Fruit fly (Drosophila melanogaster): Measurements from ENCODE around the gene Top1.

Top1 gene

dm6 chrX:15320522-15320921 lies 1.2 kb downstream of the Top1 start (continued):
- TF ChIP-seq acj6 (GFP tag; optimal IDR thresholded peaks at IDR 0.05) = peak; percentile 4
- TF ChIP-seq CG8632 (GFP tag; optimal IDR thresholded peaks at IDR 0.05) = peak; percentile 47
- no peak for TF ChIP-seq CG8319 (GFP tag; optimal IDR thresholded peaks at IDR 0.05)
- peak; percentile 9 for TF ChIP-seq CG3919 (GFP tag; optimal IDR thresholded peaks at IDR 0.05)
- TF ChIP-seq CG6808 (GFP tag; optimal IDR thresholded peaks at IDR 0.05) = peak; percentile 76
- TF ChIP-seq CG10669 (GFP tag; optimal IDR thresholded peaks at IDR 0.05) = peak; percentile 24
- TF ChIP-seq pdm3 (GFP tag; optimal IDR thresholded peaks at IDR 0.05) = peak; percentile 39
- no peak for TF ChIP-seq Blimp-1 (GFP tag; optimal IDR thresholded peaks at IDR 0.05)
- TF ChIP-seq CG7368 (GFP tag; optimal IDR thresholded peaks at IDR 0.05) = no peak
- peak; percentile 43 for TF ChIP-seq net (GFP tag; optimal IDR thresholded peaks at IDR 0.05)
- peak; percentile 13 for TF ChIP-seq Met (GFP tag; optimal IDR thresholded peaks at IDR 0.05)
- TF ChIP-seq CG11294 (GFP tag; IDR thresholded peaks at IDR 0.05) = no peak
- TF ChIP-seq Sox14 (GFP tag; optimal IDR thresholded peaks at IDR 0.05) = no peak
- peak; percentile 53 for TF ChIP-seq CG11762 (GFP tag; optimal IDR thresholded peaks at IDR 0.05; ENCODE audit: insufficient read depth)
- peak; percentile 66; the same call in 2 of the 3 replicates for TF ChIP-seq CG6163 (GFP tag; IDR thresholded peaks at IDR 0.05)
- TF ChIP-seq vri (GFP tag; optimal IDR thresholded peaks at IDR 0.05) = peak; percentile 70
- TF ChIP-seq Eip93F (GFP tag; optimal IDR thresholded peaks at IDR 0.05) = peak; percentile 34
- peak; percentile 48 for TF ChIP-seq CG34406 (GFP tag; optimal IDR thresholded peaks at IDR 0.05)

dm6 chrX:15320973-15321372 lies 1.7 kb downstream of the Top1 start:
- TF ChIP-seq net (GFP tag; optimal IDR thresholded peaks at IDR 0.05) (no peak), CG4318 (GFP tag; optimal IDR thresholded peaks at IDR 0.05) (no peak), CG11902 (GFP tag; optimal IDR thresholded peaks at IDR 0.05) (no peak), fkh (GFP tag; optimal IDR thresholded peaks at IDR 0.05) (no peak), CG6163 (GFP tag; IDR thresholded peaks at IDR 0.05) (no peak), Sox14 (GFP tag; optimal IDR thresholded peaks at IDR 0.05) (no peak), lz (GFP tag; optimal IDR thresholded peaks at IDR 0.05) (no peak), achi (GFP tag; optimal IDR thresholded peaks at IDR 0.05) (no peak), CG6808 (GFP tag; optimal IDR thresholded peaks at IDR 0.05) (no peak), Blimp-1 (GFP tag; optimal IDR thresholded peaks at IDR 0.05) (no peak), CG6854 (GFP tag; optimal IDR thresholded peaks at IDR 0.05) (no peak), Smox (GFP tag; optimal IDR thresholded peaks at IDR 0.05) (no peak), pdm3 (GFP tag; optimal IDR thresholded peaks at IDR 0.05) (no peak), Eip93F (GFP tag; optimal IDR thresholded peaks at IDR 0.05) (no peak), spab (GFP tag; optimal IDR thresholded peaks at IDR 0.05) (no peak)

dm6 chrX:15323302-15323880 lies 4.1 kb downstream of the Top1 start:
- peak; percentile 82 for TF ChIP-seq topi (GFP tag; optimal IDR thresholded peaks at IDR 0.05)
- TF ChIP-seq CG32006 (GFP tag; optimal IDR thresholded peaks at IDR 0.05) = peak; percentile 76
- peak; percentile 87 for TF ChIP-seq cyc (GFP tag; optimal IDR thresholded peaks at IDR 0.05)
- peak; percentile 92 for TF ChIP-seq vri (GFP tag; optimal IDR thresholded peaks at IDR 0.05)
- TF ChIP-seq Eip78C (GFP tag) = peak; percentile 84
- peak; percentile 65 for TF ChIP-seq CG8319 (GFP tag; optimal IDR thresholded peaks at IDR 0.05)
- peak; percentile 69 for TF ChIP-seq Gug (GFP tag; IDR thresholded peaks at IDR 0.05)
- TF ChIP-seq CG34406 (GFP tag; optimal IDR thresholded peaks at IDR 0.05) = peak; percentile 62
- peak; percentile 75 for TF ChIP-seq OdsH (GFP tag; optimal IDR thresholded peaks at IDR 0.05)
- peak; percentile 48 to 57 for TF ChIP-seq salr (GFP tag; optimal IDR thresholded peaks at IDR 0.05)
- peak; percentile 75 for TF ChIP-seq Hr4 (GFP tag; optimal IDR thresholded peaks at IDR 0.05)
- peak; percentile 35 for TF ChIP-seq dsx (GFP tag; optimal IDR thresholded peaks at IDR 0.05; ENCODE audit: poor library complexity, severe bottlenecking)
- TF ChIP-seq CG10669 (GFP tag; optimal IDR thresholded peaks at IDR 0.05) = peak; percentile 65
- TF ChIP-seq Sox102F (GFP tag; optimal IDR thresholded peaks at IDR 0.05) = peak; percentile 71
- peak; percentile 7 for TF ChIP-seq CG9139 (GFP tag; optimal IDR thresholded peaks at IDR 0.05)
- TF ChIP-seq Eip75B (GFP tag; optimal IDR thresholded peaks at IDR 0.05) = peak; percentile 93
- TF ChIP-seq spab (GFP tag; optimal IDR thresholded peaks at IDR 0.05) = peak; percentile 54
- TF ChIP-seq CG4318 (GFP tag; optimal IDR thresholded peaks at IDR 0.05) = no peak
- peak; percentile 78 for TF ChIP-seq CG15336 (GFP tag; IDR thresholded peaks at IDR 0.05)
- TF ChIP-seq acj6 (GFP tag; optimal IDR thresholded peaks at IDR 0.05) = no peak
- peak; percentile 27 for TF ChIP-seq CG6276 (GFP tag; optimal IDR thresholded peaks at IDR 0.05)
- peak; percentile 69 for TF ChIP-seq CG16779 (tag; optimal IDR thresholded peaks at IDR 0.05)
- TF ChIP-seq achi (GFP tag; optimal IDR thresholded peaks at IDR 0.05) = peak; percentile 62
- peak; percentile 64 for TF ChIP-seq Lpt (GFP tag; optimal IDR thresholded peaks at IDR 0.05)
- TF ChIP-seq Met (GFP tag; optimal IDR thresholded peaks at IDR 0.05) = peak; percentile 83
- TF ChIP-seq CG7368 (GFP tag; optimal IDR thresholded peaks at IDR 0.05) = peak; percentile 88
- peak; percentile 77 for TF ChIP-seq CG1621 (tag; optimal IDR thresholded peaks at IDR 0.05)
- TF ChIP-seq esn (GFP tag; optimal IDR thresholded peaks at IDR 0.05) = peak; percentile 84
- peak; percentile 68 for TF ChIP-seq Eip93F (GFP tag; optimal IDR thresholded peaks at IDR 0.05)
- TF ChIP-seq eg (GFP tag; IDR thresholded peaks at IDR 0.05) = peak; percentile 91
- peak; percentile 86 for TF ChIP-seq CG6854 (GFP tag; optimal IDR thresholded peaks at IDR 0.05)

All from whole organism, prepupa.